Worm (Caenorhabditis elegans): Measurements from ENCODE around the gene F55C12.4.

DNA sequence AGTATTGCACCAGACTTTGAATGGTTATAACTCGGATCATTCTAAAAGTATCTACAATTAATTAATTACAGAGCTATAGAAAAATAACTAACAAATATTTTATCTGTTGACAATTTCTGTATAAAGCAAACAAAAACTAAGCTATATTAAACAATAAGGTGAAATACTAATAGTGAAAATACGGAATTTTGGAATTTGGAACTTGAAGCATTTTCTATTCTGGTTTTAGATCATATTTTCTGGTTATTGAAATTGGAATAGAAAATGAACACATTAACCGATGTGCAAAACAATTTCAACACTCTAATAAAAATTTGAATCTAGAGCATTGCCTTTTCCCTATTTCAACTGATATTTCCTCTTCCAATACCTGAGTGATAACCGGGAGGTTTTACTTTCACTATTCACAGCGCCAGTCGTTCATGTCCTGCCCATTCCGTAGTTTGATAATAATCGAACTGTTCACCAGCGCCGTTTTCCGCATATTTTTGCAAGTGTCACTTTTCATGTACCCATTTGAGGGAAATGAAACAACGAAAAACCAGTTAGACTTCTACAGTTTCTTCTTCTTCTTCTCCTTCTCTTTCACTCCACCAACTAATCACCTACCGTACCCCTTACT is 41.8 kb upstream of the F55C12.4 start:
- TF ChIP-seq lsy-2 (tag; optimal IDR thresholded peaks at IDR 0.05), result no peak
- no peak for TF ChIP-seq ces-1 (GFP tag; optimal IDR thresholded peaks at IDR 0.05)
- no peak for TF ChIP-seq nhr-28 (tag; optimal IDR thresholded peaks at IDR 0.05)
- no peak for TF ChIP-seq mep-1 (tag; optimal IDR thresholded peaks at IDR 0.05)
- no peak for TF ChIP-seq pha-4 (tag; optimal IDR thresholded peaks at IDR 0.05)
- no peak for TF ChIP-seq cnd-1 (tag; optimal IDR thresholded peaks at IDR 0.05)
- no peak for TF ChIP-seq nhr-2 (tag; optimal IDR thresholded peaks at IDR 0.05)
- no peak for TF ChIP-seq nhr-237 (tag; optimal IDR thresholded peaks at IDR 0.05)
- TF ChIP-seq M03D4.4 (tag; optimal IDR thresholded peaks at IDR 0.05), result no peak
- TF ChIP-seq nhr-12 (tag; optimal IDR thresholded peaks at IDR 0.05), result no peak
- TF ChIP-seq unc-62 (GFP tag; optimal IDR thresholded peaks at IDR 0.05), result no peak
- no peak for TF ChIP-seq elt-3 (tag; optimal IDR thresholded peaks at IDR 0.05)
- no peak for TF ChIP-seq snpc-4 (tag; optimal IDR thresholded peaks at IDR 0.05)
